Fruit fly (Drosophila melanogaster): ENCODE measurements around the gene Gr93b.

Gr93b gene

dm6 chr3R:21829487-21829957, 14.0 kb downstream of the Gr93b start (continued):
- no peak for TF ChIP-seq psq (GFP tag; optimal IDR thresholded peaks at IDR 0.05)
- TF ChIP-seq gcm (GFP tag; optimal IDR thresholded peaks at IDR 0.05): no peak
- no peak for TF ChIP-seq Vsx1 (GFP tag; optimal IDR thresholded peaks at IDR 0.05)
- TF ChIP-seq da (GFP tag; optimal IDR thresholded peaks at IDR 0.05): no peak
- 0 out of 3 replicates have a peak, but pooled peaks have one; percentile 1 for TF ChIP-seq tgo (GFP tag; IDR thresholded peaks at IDR 0.05)
- peak; percentile 79 for TF ChIP-seq D19A (tag; optimal IDR thresholded peaks at IDR 0.05)
- TF ChIP-seq amos (GFP tag; IDR thresholded peaks at IDR 0.05; ENCODE audit: partially characterized antibody): no peak
- TF ChIP-seq CG9876 (GFP tag; optimal IDR thresholded peaks at IDR 0.05): no peak
- peak; percentile 86 for TF ChIP-seq sens (GFP tag)
- no peak for TF ChIP-seq CG4282 (GFP tag; optimal IDR thresholded peaks at IDR 0.05)
- 0 out of 4 replicates have a peak, but pooled peaks have one; percentile 33 for TF ChIP-seq Dll (GFP tag; IDR thresholded peaks at IDR 0.05; ENCODE audit: partially characterized antibody)
- peak; percentile 98 for TF ChIP-seq CG4360 (GFP tag; IDR thresholded peaks at IDR 0.05)
- peak; percentile 14 for TF ChIP-seq CG3838 (GFP tag; optimal IDR thresholded peaks at IDR 0.05)
- TF ChIP-seq Rx (GFP tag; IDR thresholded peaks at IDR 0.05): no peak
- TF ChIP-seq CG11723 (GFP tag; optimal IDR thresholded peaks at IDR 0.05): no peak
- TF ChIP-seq ken (GFP tag; IDR thresholded peaks at IDR 0.05): no peak
- no peak for TF ChIP-seq Awh (GFP tag; IDR thresholded peaks at IDR 0.05)
- no peak for TF ChIP-seq dmrt99B (tag; optimal IDR thresholded peaks at IDR 0.05)
- TF ChIP-seq kah (GFP tag; optimal IDR thresholded peaks at IDR 0.05): no peak
- TF ChIP-seq sd (tag; optimal IDR thresholded peaks at IDR 0.05): peak; percentile 15
- no peak for TF ChIP-seq Lhr (GFP tag; optimal IDR thresholded peaks at IDR 0.05)
- no peak for TF ChIP-seq sens-2 (GFP tag; IDR thresholded peaks at IDR 0.05)

dm6 chr3R:21828785-21829486, 14.6 kb downstream of the Gr93b start:
- no peak; the same call in none of the 3 replicates for TF ChIP-seq CG17361 (GFP tag; IDR thresholded peaks at IDR 0.05)
- peak; percentile 62; the same call in 1 of the 2 replicates for TF ChIP-seq Awh (GFP tag; IDR thresholded peaks at IDR 0.05)
- TF ChIP-seq CG8359 (GFP tag; optimal IDR thresholded peaks at IDR 0.05; ENCODE audit: borderline replicate concordance): peak; percentile 55
- TF ChIP-seq CG4617 (GFP tag; optimal IDR thresholded peaks at IDR 0.05; ENCODE audit: borderline replicate concordance): peak; percentile 19
- TF ChIP-seq dpn (GFP tag; optimal IDR thresholded peaks at IDR 0.05): peak in 1 of 2 experiments; percentile 41
- TF ChIP-seq CG9215 (GFP tag; IDR thresholded peaks at IDR 0.05): 0 out of 2 replicates have a peak, but pooled peaks have one; percentile 12
- peak; percentile 66 for TF ChIP-seq oc (tag; optimal IDR thresholded peaks at IDR 0.05)
- TF ChIP-seq Ssrp (tag; optimal IDR thresholded peaks at IDR 0.05): peak; percentile 88
- no peak for TF ChIP-seq CG11696 (GFP tag; IDR thresholded peaks at IDR 0.05)
- no peak for TF ChIP-seq ttk (GFP tag; IDR thresholded peaks at IDR 0.05)
- TF ChIP-seq CG30020 (tag; optimal IDR thresholded peaks at IDR 0.05): peak; percentile 63
- TF ChIP-seq CG9797 (GFP tag; optimal IDR thresholded peaks at IDR 0.05): peak; percentile 8
- peak; percentile 57 for TF ChIP-seq tap (tag; optimal IDR thresholded peaks at IDR 0.05)
- TF ChIP-seq mam (GFP tag; optimal IDR thresholded peaks at IDR 0.05): no peak
- TF ChIP-seq CG14710 (tag; optimal IDR thresholded peaks at IDR 0.05): peak; percentile 93
- no peak for TF ChIP-seq HLHmδ (GFP tag; optimal IDR thresholded peaks at IDR 0.05)
- peak; percentile 76 for TF ChIP-seq CG2678 (tag; optimal IDR thresholded peaks at IDR 0.05)
- TF ChIP-seq Ptx1 (GFP tag; IDR thresholded peaks at IDR 0.05): no peak
- TF ChIP-seq CG2116 (GFP tag; optimal IDR thresholded peaks at IDR 0.05): peak; percentile 2
- peak; percentile 33 for TF ChIP-seq Lhr (GFP tag; optimal IDR thresholded peaks at IDR 0.05)
- peak; percentile 71 for TF ChIP-seq CG13775 (GFP tag; optimal IDR thresholded peaks at IDR 0.05)
- TF ChIP-seq lola (GFP tag; optimal IDR thresholded peaks at IDR 0.05): peak in 1 of 3 experiments; percentile 96
- TF ChIP-seq Hr3 (GFP tag; optimal IDR thresholded peaks at IDR 0.05): peak; percentile 54
- peak; percentile 76 for TF ChIP-seq Sox100B (GFP tag; optimal IDR thresholded peaks at IDR 0.05)
- peak; percentile 2 for TF ChIP-seq lilli (GFP tag; optimal IDR thresholded peaks at IDR 0.05)
- TF ChIP-seq sima (GFP tag; optimal IDR thresholded peaks at IDR 0.05): no peak
- TF ChIP-seq CG33213 (GFP tag; optimal IDR thresholded peaks at IDR 0.05): no peak
- peak; percentile 27; the same call in 1 of the 2 replicates for TF ChIP-seq Rx (GFP tag; IDR thresholded peaks at IDR 0.05)
- TF ChIP-seq rib (GFP tag; IDR thresholded peaks at IDR 0.05): 0 out of 2 replicates have a peak, but pooled peaks have one; percentile 9
